Fruit fly (Drosophila melanogaster): ENCODE results near the gene CG9915.

CG9915 gene

DNA sequence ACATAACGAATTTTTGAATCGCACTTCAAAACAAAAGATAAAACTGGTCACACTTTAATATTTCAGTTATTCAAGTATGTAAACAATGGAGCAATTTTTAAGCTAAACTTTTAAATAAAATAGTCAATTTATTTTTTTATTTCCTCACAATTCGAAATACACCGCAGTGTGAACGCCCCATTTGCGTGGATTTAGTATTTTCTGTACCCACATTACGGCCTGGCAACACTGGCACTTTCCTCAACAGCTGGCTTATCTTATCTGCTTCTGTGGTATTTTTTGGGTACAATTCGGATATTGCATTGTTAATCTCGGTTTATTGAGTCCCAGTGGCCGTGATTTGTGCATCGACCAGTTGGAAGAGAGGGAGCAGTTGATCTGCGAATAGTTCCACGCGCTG is 37.1 kb upstream of the CG9915 start, which contains the start of gene sl (continued):
- TF ChIP-seq CG10209 (GFP tag; optimal IDR thresholded peaks at IDR 0.05) (no peak), Bgb (GFP tag; IDR thresholded peaks at IDR 0.05; ENCODE audit: partially characterized antibody) (0 out of 2 replicates have a peak, but pooled peaks have one; percentile 36), nmo (GFP tag; optimal IDR thresholded peaks at IDR 0.05) (peak; percentile 22), croc (GFP tag; conservative IDR thresholded peaks at IDR 0.05) (no peak), vvl (GFP tag; IDR thresholded peaks at IDR 0.05) (0 out of 2 replicates have a peak, but pooled peaks have one; percentile 15), bsh (GFP tag; optimal IDR thresholded peaks at IDR 0.05) (no peak), nerfin-2 (GFP tag; IDR thresholded peaks at IDR 0.05; ENCODE audit: partially characterized antibody) (no peak), CG4328 (GFP tag; optimal IDR thresholded peaks at IDR 0.05) (no peak), dmrt99B (tag; optimal IDR thresholded peaks at IDR 0.05) (no peak), CG3726 (GFP tag; IDR thresholded peaks at IDR 0.05) (no peak), Stat92E (GFP tag; optimal IDR thresholded peaks at IDR 0.05) (no peak), CG8290 (GFP tag; optimal IDR thresholded peaks at IDR 0.05) (peak; percentile 4), CG8290 (tag; optimal IDR thresholded peaks at IDR 0.05) (no peak), Myb (GFP tag; optimal IDR thresholded peaks at IDR 0.05) (no peak), lola (GFP tag; optimal IDR thresholded peaks at IDR 0.05) (no peak), Hr39 (optimal IDR thresholded peaks at IDR 0.05) (no peak), tll (GFP tag; optimal IDR thresholded peaks at IDR 0.05) (no peak), bowl (GFP tag; IDR thresholded peaks at IDR 0.05) (no peak), CG32767 (GFP tag; IDR thresholded peaks at IDR 0.05) (no peak), Deaf1 (tag; optimal IDR thresholded peaks at IDR 0.05) (no peak), yki (optimal IDR thresholded peaks at IDR 0.05) (no peak), sc (optimal IDR thresholded peaks at IDR 0.05) (no peak), sc (GFP tag; optimal IDR thresholded peaks at IDR 0.05) (no peak), Antp (GFP tag; optimal IDR thresholded peaks at IDR 0.05) (no peak), Atf6 (GFP tag; IDR thresholded peaks at IDR 0.05) (no peak), CG7963 (GFP tag; IDR thresholded peaks at IDR 0.05; ENCODE audit: partially characterized antibody) (no peak), dati (GFP tag; IDR thresholded peaks at IDR 0.05) (no peak), CG8944 (GFP tag; optimal IDR thresholded peaks at IDR 0.05) (no peak), CG13296 (GFP tag; optimal IDR thresholded peaks at IDR 0.05) (no peak), CG13424 (tag; optimal IDR thresholded peaks at IDR 0.05) (no peak), PHDP (tag; optimal IDR thresholded peaks at IDR 0.05) (no peak), slp2 (GFP tag; optimal IDR thresholded peaks at IDR 0.05) (no peak), CG3163 (GFP tag; optimal IDR thresholded peaks at IDR 0.05) (no peak), sd (tag; optimal IDR thresholded peaks at IDR 0.05) (no peak), ab (GFP tag; optimal IDR thresholded peaks at IDR 0.05) (no peak), CG15601 (tag; optimal IDR thresholded peaks at IDR 0.05) (no peak), CG16815 (GFP tag; optimal IDR thresholded peaks at IDR 0.05) (no peak), CG3838 (GFP tag; optimal IDR thresholded peaks at IDR 0.05) (no peak), pita (GFP tag; optimal IDR thresholded peaks at IDR 0.05) (no peak), CG14860 (GFP tag; IDR thresholded peaks at IDR 0.05; ENCODE audit: partially characterized antibody) (no peak), unpg (GFP tag; optimal IDR thresholded peaks at IDR 0.05) (no peak), CG10959 (GFP tag; IDR thresholded peaks at IDR 0.05) (no peak), Oaz (GFP tag; IDR thresholded peaks at IDR 0.05) (no peak), sob (GFP tag; IDR thresholded peaks at IDR 0.05) (no peak), tap (tag; optimal IDR thresholded peaks at IDR 0.05) (no peak), org-1 (GFP tag; optimal IDR thresholded peaks at IDR 0.05) (no peak), gcm (GFP tag; optimal IDR thresholded peaks at IDR 0.05) (no peak), Mrtf (GFP tag; IDR thresholded peaks at IDR 0.05) (no peak), CG12391 (tag; optimal IDR thresholded peaks at IDR 0.05) (no peak), CG4854 (GFP tag; optimal IDR thresholded peaks at IDR 0.05) (no peak), Eip74EF (GFP tag; optimal IDR thresholded peaks at IDR 0.05) (peak in 1 of 2 experiments; percentile 59)

All from whole organism, embryonic.